Worm (Caenorhabditis elegans) whole organism, L1 larva: ENCODE measurements around the gene him-4.

Experiments
- C16A3.4 ChIP-seq: fragments of 150-350 bp; optimal IDR thresholded peaks from 2 replicates; lab custom pipeline; 2014; ENCODE audit warnings: missing biosample characterization, missing genetic modification characterization
- C34B4.2 ChIP-seq: sonication (generic microtip); optimal IDR thresholded peaks from 2 replicates; lab custom pipeline; 2017; ENCODE audit warnings: mild to moderate bottlenecking, missing genetic modification characterization, missing compliant biosample characterization
- F16B12.6 ChIP-seq: fragments of 150-350 bp; optimal IDR thresholded peaks from 2 replicates; lab custom pipeline; 2014; ENCODE audit warnings: missing biosample characterization, missing genetic modification characterization
- Y116A8C.19 ChIP-seq: sonication (generic microtip); optimal IDR thresholded peaks from 2 replicates; lab custom pipeline; 2016; ENCODE audit warnings: missing compliant biosample characterization, missing genetic modification characterization, borderline replicate concordance
- aha-1 ChIP-seq: fragments of 150-350 bp; optimal IDR thresholded peaks from 2 replicates; lab custom pipeline; 2014; ENCODE audit warnings: missing biosample characterization, missing genetic modification characterization
- alr-1 ChIP-seq: fragments of 200-800 bp; sonication (Bioruptor generic); optimal IDR thresholded peaks from 2 replicates; lab custom pipeline; 2018; ENCODE audit warnings: borderline replicate concordance, mild to moderate bottlenecking, missing genetic modification characterization, missing compliant biosample characterization
- blmp-1 ChIP-seq: fragments of 150-350 bp; optimal IDR thresholded peaks from 2 replicates; lab custom pipeline; 2014; ENCODE audit warnings: missing biosample characterization, missing genetic modification characterization
- ceh-8 ChIP-seq: fragments of 200-800 bp; sonication (Bioruptor generic); optimal IDR thresholded peaks from 2 replicates; lab custom pipeline; 2018; ENCODE audit warnings: mild to moderate bottlenecking, missing genetic modification characterization, moderate library complexity, missing compliant biosample characterization
- ceh-82 ChIP-seq, 3 experiments: fragments of 150-350 bp in 1 of 3; sonication (generic microtip) in 2 of 3; optimal IDR thresholded peaks; 2 replicates each; lab custom pipeline; 2014 to 2017; ENCODE audit warnings: missing biosample characterization in 3 of 3, missing genetic modification characterization in 3 of 3
- ceh-88 ChIP-seq: fragments of 200-800 bp; sonication (Bioruptor generic); IDR thresholded peaks from 2 replicates; pipeline ENCODE4 v1.3.6; 2022; ENCODE audit warnings: missing genetic modification characterization, missing compliant biosample characterization
- ceh-90 ChIP-seq: sonication (generic microtip); optimal IDR thresholded peaks from 2 replicates; lab custom pipeline; 2016; ENCODE audit warnings: missing genetic modification characterization, missing compliant biosample characterization
- ces-1 ChIP-seq: fragments of 150-350 bp; optimal IDR thresholded peaks from 2 replicates; lab custom pipeline; 2014; ENCODE audit warnings: missing biosample characterization, missing genetic modification reagents, missing genetic modification characterization
- dsc-1 ChIP-seq: sonication (generic microtip); optimal IDR thresholded peaks from 2 replicates; lab custom pipeline; 2016; ENCODE audit warnings: mild to moderate bottlenecking, missing genetic modification characterization, missing compliant biosample characterization
- efl-1 ChIP-seq, 4 experiments: fragments of 150-350 bp; optimal IDR thresholded peaks in 3 of 4; peaks in 1 of 4; 1 replicate in 1 of 4; 2 replicates in 3 of 4; lab custom pipeline; 2014; ENCODE audit warnings: missing biosample characterization in 2 of 4, missing genetic modification characterization in 2 of 4, missing genetic modification reagents in 2 of 4
- efl-3 ChIP-seq: fragments of 200-800 bp; sonication (Bioruptor generic); optimal IDR thresholded peaks from 2 replicates; lab custom pipeline; 2018; ENCODE audit warnings: mild to moderate bottlenecking, missing genetic modification characterization, missing compliant biosample characterization
- egl-27 ChIP-seq, 2 experiments: fragments of 150-350 bp in 1 of 2; sonication (generic microtip); optimal IDR thresholded peaks; 3 replicates each; lab custom pipeline; 2017 to 2018; ENCODE audit warnings: missing biosample characterization in 2 of 2, missing genetic modification characterization in 2 of 2, missing genetic modification reagents in 2 of 2
- elt-2 ChIP-seq: sonication (generic microtip); optimal IDR thresholded peaks from 2 replicates; lab custom pipeline; 2016; ENCODE audit warnings: missing genetic modification characterization, mild to moderate bottlenecking, inconsistent platforms, missing compliant biosample characterization, missing genetic modification reagents
- fkh-10 ChIP-seq: sonication (generic microtip); optimal IDR thresholded peaks from 2 replicates; lab custom pipeline; 2017; ENCODE audit warnings: missing biosample characterization, missing genetic modification reagents, missing genetic modification characterization
- fkh-8 ChIP-seq: sonication (generic microtip); optimal IDR thresholded peaks from 2 replicates; lab custom pipeline; 2016; ENCODE audit warnings: mild to moderate bottlenecking, missing genetic modification characterization, missing compliant biosample characterization
- fos-1 ChIP-seq: fragments of 150-350 bp; optimal IDR thresholded peaks from 2 replicates; lab custom pipeline; 2014; ENCODE audit warnings: missing biosample characterization, missing genetic modification characterization
- hpl-2 ChIP-seq: fragments of 150-350 bp; optimal IDR thresholded peaks from 2 replicates; lab custom pipeline; 2014; ENCODE audit warnings: missing biosample characterization, missing genetic modification reagents, missing genetic modification characterization
- jun-1 ChIP-seq: fragments of 150-350 bp; optimal IDR thresholded peaks from 2 replicates; lab custom pipeline; 2014; ENCODE audit warnings: missing biosample characterization, missing genetic modification reagents, missing genetic modification characterization
- lin-13 ChIP-seq: fragments of 150-350 bp; optimal IDR thresholded peaks from 2 replicates; lab custom pipeline; 2014; ENCODE audit warnings: missing biosample characterization, missing genetic modification reagents, missing genetic modification characterization
- lin-14 ChIP-seq: fragments of 200-800 bp; sonication (Bioruptor generic); optimal IDR thresholded peaks from 2 replicates; lab custom pipeline; 2018; ENCODE audit warnings: mild to moderate bottlenecking, missing genetic modification characterization, moderate library complexity, missing compliant biosample characterization
- lin-15B ChIP-seq: fragments of 150-350 bp; sonication (generic microtip); optimal IDR thresholded peaks from 3 replicates; lab custom pipeline; 2014; ENCODE audit warnings: missing biosample characterization, missing genetic modification characterization
- lin-35 ChIP-seq, 2 experiments: fragments of 150-350 bp; optimal IDR thresholded peaks; 2 replicates each; lab custom pipeline; 2014; ENCODE audit warnings: missing biosample characterization in 2 of 2, missing genetic modification characterization in 2 of 2, missing genetic modification reagents in 2 of 2
- lin-39 ChIP-seq: fragments of 150-350 bp; optimal IDR thresholded peaks from 2 replicates; lab custom pipeline; 2014; ENCODE audit warnings: missing biosample characterization, missing genetic modification reagents, missing genetic modification characterization
- lsy-2 ChIP-seq, 2 experiments: fragments of 150-350 bp; optimal IDR thresholded peaks; 2 replicates each; lab custom pipeline; 2014; ENCODE audit warnings: missing biosample characterization in 2 of 2, missing genetic modification characterization in 2 of 2
- mdl-1 ChIP-seq, 2 experiments: fragments of 150-350 bp; optimal IDR thresholded peaks; 2 replicates each; lab custom pipeline; 2014 to 2017; ENCODE audit warnings: missing biosample characterization in 2 of 2, missing genetic modification characterization in 2 of 2, inconsistent platforms in 1 of 2
- nhr-11 ChIP-seq: fragments of 150-350 bp; optimal IDR thresholded peaks from 2 replicates; lab custom pipeline; 2014; ENCODE audit warnings: missing biosample characterization, missing genetic modification characterization
- nhr-19 ChIP-seq: fragments of 200-800 bp; sonication (Bioruptor generic); conservative IDR thresholded peaks from 2 replicates; pipeline ENCODE4 v1.3.6; 2022; ENCODE audit warnings: missing genetic modification characterization, missing compliant biosample characterization
- nhr-20 ChIP-seq: sonication (generic microtip); optimal IDR thresholded peaks from 2 replicates; lab custom pipeline; 2016; ENCODE audit warnings: mild to moderate bottlenecking, missing genetic modification characterization, missing compliant biosample characterization
- nhr-237 ChIP-seq: fragments of 150-350 bp; optimal IDR thresholded peaks from 2 replicates; lab custom pipeline; 2014; ENCODE audit warnings: missing biosample characterization, missing genetic modification characterization
- nhr-47 ChIP-seq: sonication (generic microtip); optimal IDR thresholded peaks from 2 replicates; lab custom pipeline; 2016; ENCODE audit warnings: mild to moderate bottlenecking, missing genetic modification characterization, moderate library complexity, missing compliant biosample characterization
- nhr-71 ChIP-seq: sonication (generic microtip); optimal IDR thresholded peaks from 2 replicates; lab custom pipeline; 2016; ENCODE audit warnings: mild to moderate bottlenecking, missing genetic modification characterization, moderate library complexity, missing compliant biosample characterization
- nhr-77 ChIP-seq: fragments of 150-350 bp; optimal IDR thresholded peaks from 2 replicates; lab custom pipeline; 2014; ENCODE audit warnings: missing biosample characterization, missing genetic modification characterization
- nhr-85 ChIP-seq: sonication (generic microtip); peaks from one replicate; lab custom pipeline; 2016; ENCODE audit warnings: missing genetic modification characterization, inconsistent platforms, missing compliant biosample characterization
- pag-3 ChIP-seq: sonication (generic microtip); optimal IDR thresholded peaks from 2 replicates; lab custom pipeline; 2017; ENCODE audit warnings: missing genetic modification characterization, mild to moderate bottlenecking, missing compliant biosample characterization, antibody characterized with exemption, borderline replicate concordance; ENCODE audit not compliant: insufficient read depth
- pax-3 ChIP-seq: fragments of 200-800 bp; sonication (Bioruptor generic); optimal IDR thresholded peaks from 2 replicates; lab custom pipeline; 2018; ENCODE audit warnings: mild to moderate bottlenecking, missing genetic modification characterization, moderate library complexity, missing compliant biosample characterization
- rnt-1 ChIP-seq: sonication (generic microtip); optimal IDR thresholded peaks from 2 replicates; lab custom pipeline; 2016; ENCODE audit warnings: mild to moderate bottlenecking, missing genetic modification characterization, moderate library complexity, missing compliant biosample characterization
- skn-1 ChIP-seq: fragments of 150-350 bp; optimal IDR thresholded peaks from 2 replicates; lab custom pipeline; 2014; ENCODE audit warnings: missing biosample characterization, missing genetic modification characterization
- sptf-1 ChIP-seq: fragments of 150-350 bp; optimal IDR thresholded peaks from 2 replicates; lab custom pipeline; 2014; ENCODE audit warnings: missing biosample characterization, missing genetic modification characterization
- sup-37 ChIP-seq: fragments of 200-800 bp; sonication (Bioruptor generic); optimal IDR thresholded peaks from 2 replicates; lab custom pipeline; 2018; ENCODE audit warnings: mild to moderate bottlenecking, missing genetic modification characterization, missing compliant biosample characterization
- swsn-7 ChIP-seq: sonication (generic microtip); optimal IDR thresholded peaks from 2 replicates; lab custom pipeline; 2016; ENCODE audit warnings: missing genetic modification characterization, missing compliant biosample characterization
- tbx-2 ChIP-seq: sonication (generic microtip); optimal IDR thresholded peaks from 2 replicates; lab custom pipeline; 2016; ENCODE audit warnings: missing genetic modification characterization, missing compliant biosample characterization
- tlp-1 ChIP-seq: fragments of 150-350 bp; optimal IDR thresholded peaks from 2 replicates; lab custom pipeline; 2014; ENCODE audit warnings: missing biosample characterization, missing genetic modification characterization
- unc-30 ChIP-seq: sonication (generic microtip); optimal IDR thresholded peaks from 2 replicates; lab custom pipeline; 2017; ENCODE audit warnings: missing biosample characterization, missing genetic modification characterization
- unc-86 ChIP-seq: sonication (generic microtip); optimal IDR thresholded peaks from 2 replicates; lab custom pipeline; 2016; ENCODE audit warnings: missing genetic modification characterization, missing compliant biosample characterization
- xbp-1 ChIP-seq: sonication (generic microtip); optimal IDR thresholded peaks from 2 replicates; lab custom pipeline; 2016; ENCODE audit warnings: missing genetic modification characterization, missing compliant biosample characterization
- zag-1 ChIP-seq: fragments of 150-350 bp; optimal IDR thresholded peaks from 2 replicates; lab custom pipeline; 2014; ENCODE audit warnings: missing biosample characterization, missing genetic modification characterization
- zip-4 ChIP-seq: fragments of 200-800 bp; sonication (Bioruptor generic); optimal IDR thresholded peaks from 2 replicates; lab custom pipeline; 2018; ENCODE audit warnings: mild to moderate bottlenecking, missing genetic modification characterization, moderate library complexity, missing compliant biosample characterization
- ztf-11 ChIP-seq, 2 experiments: sonication (generic microtip); optimal IDR thresholded peaks; 2 replicates each; lab custom pipeline; 2016 to 2017; ENCODE audit warnings: missing genetic modification characterization in 2 of 2, missing biosample characterization in 1 of 2, missing compliant biosample characterization in 1 of 2
- ztf-4 ChIP-seq: fragments of 150-350 bp; optimal IDR thresholded peaks from 2 replicates; lab custom pipeline; 2014; ENCODE audit warnings: missing biosample characterization, missing genetic modification characterization

Gene him-4

DNA sequence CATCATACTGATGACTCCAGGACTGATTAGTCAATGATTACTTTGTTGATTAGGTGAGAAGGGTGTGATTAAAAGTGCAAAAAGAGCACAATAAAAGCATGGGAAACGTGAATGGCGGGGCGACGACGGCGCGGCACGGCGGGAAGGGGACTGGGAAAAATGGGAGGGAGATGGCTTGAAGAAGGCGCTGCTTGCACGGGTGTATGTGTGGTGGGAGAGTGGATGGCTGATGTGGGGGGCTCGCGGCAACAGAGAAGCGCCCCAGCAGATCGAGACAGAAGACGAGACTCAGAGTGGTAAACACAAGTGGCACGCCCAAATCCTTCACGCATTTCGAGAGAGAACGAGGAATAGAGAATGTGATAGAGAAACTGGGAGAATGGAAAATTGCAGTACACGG is 20.4 kb downstream of the him-4 start, which contains the start of gene F15G9.5:
F15G9.5 (minus strand) TSS at position 159 of the 400 bp plus-strand sequence.
- TF ChIP-seq alr-1 (tag; lab: Kevin White, UChicago), result no peak
- TF ChIP-seq ceh-82 (tag; optimal IDR thresholded peaks at IDR 0.05; lab: Kevin White, UChicago), result peak in 2 of 3 experiments; percentile 21 to 30
- peak; percentile 40 for TF ChIP-seq tbx-2 (tag; lab: Kevin White, UChicago)
- TF ChIP-seq fkh-8 (tag; lab: Kevin White, UChicago), result peak; percentile 57
- TF ChIP-seq nhr-20 (tag; lab: Kevin White, UChicago), result no peak
- TF ChIP-seq C34B4.2 (tag; lab: Kevin White, UChicago), result no peak
- TF ChIP-seq fos-1 (tag; lab: Kevin White, UChicago), result no peak
- peak; percentile 49 for TF ChIP-seq rnt-1 (tag; lab: Kevin White, UChicago)
- no peak for TF ChIP-seq C16A3.4 (tag; lab: Kevin White, UChicago)
- TF ChIP-seq lsy-2 (tag; optimal IDR thresholded peaks at IDR 0.05; lab: Kevin White, UChicago), result no peak
- no peak for TF ChIP-seq nhr-11 (tag; lab: Kevin White, UChicago)
- TF ChIP-seq Y116A8C.19 (tag; lab: Kevin White, UChicago), result no peak
- TF ChIP-seq tlp-1 (tag; lab: Kevin White, UChicago), result no peak
- no peak for TF ChIP-seq ces-1
- no peak for TF ChIP-seq skn-1 (tag; lab: Kevin White, UChicago)
- no peak for TF ChIP-seq mdl-1 (tag; optimal IDR thresholded peaks at IDR 0.05; lab: Kevin White, UChicago)
- no peak for TF ChIP-seq elt-2
- TF ChIP-seq pag-3 (tag; lab: Kevin White, UChicago), result no peak
- no peak for TF ChIP-seq ztf-11 (tag; optimal IDR thresholded peaks at IDR 0.05; lab: Kevin White, UChicago)
- TF ChIP-seq ztf-4 (tag; lab: Kevin White, UChicago), result no peak
- TF ChIP-seq pax-3 (tag; lab: Kevin White, UChicago), result no peak
- no peak for TF ChIP-seq zip-4
- TF ChIP-seq blmp-1, result no peak
- no peak for TF ChIP-seq sptf-1
- no peak for TF ChIP-seq lin-15B (tag; lab: Kevin White, UChicago)
- TF ChIP-seq ceh-8 (GFP tag; lab: Kevin White, UChicago), result no peak
- no peak for TF ChIP-seq egl-27 (tag; optimal IDR thresholded peaks at IDR 0.05; lab: Kevin White, UChicago)
- peak; percentile 20 for TF ChIP-seq swsn-7 (tag; lab: Kevin White, UChicago)
- peak; percentile 30 for TF ChIP-seq unc-86
- no peak for TF ChIP-seq hpl-2 (GFP tag; lab: Kevin White, UChicago)
- TF ChIP-seq fkh-10, result peak; percentile 36
- TF ChIP-seq ceh-90 (tag; lab: Kevin White, UChicago), result no peak
- TF ChIP-seq F16B12.6, result no peak
- TF ChIP-seq lin-14, result peak; percentile 71
- TF ChIP-seq nhr-47 (tag; lab: Kevin White, UChicago), result peak; percentile 15
- no peak for TF ChIP-seq efl-3 (GFP tag; lab: Kevin White, UChicago)
- TF ChIP-seq jun-1, result no peak
- TF ChIP-seq sup-37 (GFP tag; lab: Kevin White, UChicago), result no peak
- no peak for TF ChIP-seq lin-13
- TF ChIP-seq xbp-1 (tag; lab: Kevin White, UChicago), result no peak
- no peak for TF ChIP-seq lin-35 (GFP tag; optimal IDR thresholded peaks at IDR 0.05; lab: Kevin White, UChicago)
- TF ChIP-seq efl-1 (optimal IDR thresholded peaks at IDR 0.05; lab: Kevin White, UChicago), result no peak
- no peak for TF ChIP-seq efl-1 (GFP tag; optimal IDR thresholded peaks at IDR 0.05 in 1 of 2; lab: Kevin White, UChicago)
- TF ChIP-seq aha-1 (tag; lab: Kevin White, UChicago), result no peak
- TF ChIP-seq nhr-237 (tag; lab: Kevin White, UChicago), result no peak
- TF ChIP-seq zag-1 (tag; lab: Kevin White, UChicago), result no peak
- no peak for TF ChIP-seq unc-30 (tag; lab: Kevin White, UChicago)
- no peak for TF ChIP-seq lin-39 (tag; lab: Kevin White, UChicago)
- no peak for TF ChIP-seq ceh-88 (GFP tag; lab: Robert Waterston, UW)
- TF ChIP-seq nhr-77, result no peak
- TF ChIP-seq nhr-71 (tag; lab: Kevin White, UChicago), result peak; percentile 17
- TF ChIP-seq nhr-85 (tag; lab: Kevin White, UChicago), result no peak
- TF ChIP-seq dsc-1 (tag; lab: Kevin White, UChicago), result peak; percentile 28
- 0 out of 2 replicates have a peak, but pooled peaks have one; percentile 9 for TF ChIP-seq nhr-19
